Fruit fly (Drosophila melanogaster): ENCODE results near the gene pigeon.

Gene pigeon

DNA sequence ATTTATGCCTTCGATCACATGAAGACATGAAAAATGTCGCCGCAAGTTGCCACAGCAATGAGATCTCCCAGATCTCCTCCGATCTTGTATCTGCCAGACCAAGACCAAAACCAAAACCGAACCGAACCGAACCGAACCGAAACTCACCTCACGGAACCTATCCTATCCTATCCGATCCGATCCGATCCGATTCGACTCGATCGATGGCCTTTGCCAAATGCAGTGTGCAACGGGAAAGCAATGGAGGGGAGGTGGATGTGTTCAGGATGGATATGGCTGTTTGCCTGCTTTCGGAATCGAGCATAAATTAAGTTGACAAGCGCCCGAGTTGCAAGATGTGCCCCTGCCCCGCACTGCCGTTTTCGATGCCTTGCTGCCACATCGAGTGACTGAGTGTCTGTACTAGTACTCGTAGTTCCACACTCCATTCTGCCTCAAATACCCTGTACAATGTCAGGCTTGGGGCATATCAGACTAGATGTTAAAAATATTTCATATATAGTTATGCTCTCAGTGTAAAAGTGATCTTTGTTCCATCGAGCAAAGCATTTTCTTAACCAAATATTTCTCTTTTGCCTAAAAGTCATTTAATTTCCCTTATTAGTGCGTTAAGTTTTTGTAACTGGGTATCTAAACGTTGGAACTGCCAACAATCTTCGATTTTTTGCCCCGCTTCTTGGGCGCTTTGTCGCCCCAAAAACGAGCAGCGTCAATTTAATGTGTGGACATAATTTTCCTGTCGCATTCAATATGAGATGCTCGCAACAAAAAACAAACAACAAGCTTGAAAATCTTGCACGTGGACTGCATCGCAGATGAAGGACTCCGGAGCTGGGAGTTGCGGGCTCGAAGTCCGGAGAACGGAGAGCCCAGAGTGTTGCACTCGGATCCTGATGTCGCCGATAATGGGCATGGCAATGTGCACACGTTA lies 40.4 kb downstream of the pigeon start:
- TF ChIP-seq noc (tag; optimal IDR thresholded peaks at IDR 0.05), result no peak

DNA sequence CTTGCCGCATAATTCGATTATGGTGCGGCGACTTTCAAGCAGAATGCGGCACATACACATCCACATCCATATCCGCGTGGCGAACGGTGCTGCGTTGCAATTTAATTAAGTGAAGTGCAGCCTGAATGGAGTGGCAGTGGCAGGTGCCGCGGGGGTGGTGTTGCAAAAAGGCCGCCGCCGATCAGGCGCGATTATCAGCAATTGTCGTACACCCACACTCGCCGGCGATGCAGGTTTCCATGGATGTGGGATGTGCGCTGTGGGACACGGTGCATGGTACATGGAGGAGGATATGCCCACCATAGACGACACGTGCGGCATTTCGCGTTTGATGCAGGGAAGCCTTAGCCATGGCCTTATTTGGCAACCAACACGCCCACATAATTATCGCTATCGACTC lies 41.8 kb downstream of the pigeon start:
- no peak for TF ChIP-seq noc (tag; optimal IDR thresholded peaks at IDR 0.05)

DNA sequence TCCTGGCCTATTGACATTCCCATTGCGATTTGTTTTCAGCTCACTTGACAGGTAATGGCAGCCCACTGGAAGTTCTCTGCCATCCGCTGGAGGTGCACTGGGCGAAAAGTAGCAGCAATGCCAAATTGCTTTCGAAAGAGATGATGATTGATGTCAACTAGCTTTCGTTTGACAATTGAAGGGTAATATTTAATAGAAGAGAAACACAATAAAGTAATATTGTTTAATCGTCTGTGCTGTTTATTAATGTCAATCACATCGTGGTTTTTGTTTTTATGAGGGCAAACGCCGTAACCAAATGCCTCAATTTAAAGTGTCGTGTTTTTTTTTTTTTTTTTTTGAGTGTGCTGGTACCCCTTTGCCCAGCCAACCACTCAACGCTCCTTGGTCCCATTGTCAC lies 43.2 kb downstream of the pigeon start:
- TF ChIP-seq noc (tag; optimal IDR thresholded peaks at IDR 0.05), result no peak

DNA sequence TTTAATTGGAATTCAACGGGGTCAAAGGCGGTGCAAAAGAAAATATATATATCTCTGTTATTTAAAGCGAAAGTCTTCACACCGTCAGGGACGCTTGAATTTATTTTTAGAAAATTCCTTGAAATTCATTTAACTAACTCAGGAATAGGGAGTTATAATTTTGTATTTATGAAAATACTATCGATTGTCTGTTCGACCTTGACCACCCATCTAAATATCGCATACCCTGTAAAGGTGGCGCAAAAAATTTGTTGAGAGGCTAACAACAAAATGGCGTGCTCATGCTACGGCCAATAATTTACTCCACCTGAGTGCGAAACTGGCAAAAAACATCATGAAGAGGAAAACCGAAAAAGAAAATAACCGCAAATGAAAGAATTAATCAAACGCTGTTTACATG lies 44.7 kb downstream of the pigeon start:
- no peak for TF ChIP-seq noc (tag; optimal IDR thresholded peaks at IDR 0.05)

DNA sequence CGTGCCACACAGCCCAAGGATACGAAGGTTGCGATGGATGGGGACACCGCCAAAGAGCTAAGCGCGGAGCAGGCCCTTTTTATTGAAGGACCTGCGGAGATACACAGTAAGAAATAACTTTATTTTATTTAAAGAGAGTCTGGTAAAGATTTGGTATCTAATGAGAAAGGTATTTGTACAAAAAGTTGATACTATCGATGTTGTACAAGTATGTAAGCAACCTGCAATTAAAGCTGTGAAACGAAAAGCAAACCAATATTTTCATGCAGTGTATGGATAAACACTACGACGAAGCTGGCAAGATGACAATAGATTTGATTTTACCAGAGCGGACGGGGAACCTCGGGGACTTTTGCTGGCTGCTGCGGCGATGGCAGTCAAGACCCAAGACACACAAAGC lies 47.5 kb downstream of the pigeon start:
- TF ChIP-seq noc (tag; optimal IDR thresholded peaks at IDR 0.05), result no peak

DNA sequence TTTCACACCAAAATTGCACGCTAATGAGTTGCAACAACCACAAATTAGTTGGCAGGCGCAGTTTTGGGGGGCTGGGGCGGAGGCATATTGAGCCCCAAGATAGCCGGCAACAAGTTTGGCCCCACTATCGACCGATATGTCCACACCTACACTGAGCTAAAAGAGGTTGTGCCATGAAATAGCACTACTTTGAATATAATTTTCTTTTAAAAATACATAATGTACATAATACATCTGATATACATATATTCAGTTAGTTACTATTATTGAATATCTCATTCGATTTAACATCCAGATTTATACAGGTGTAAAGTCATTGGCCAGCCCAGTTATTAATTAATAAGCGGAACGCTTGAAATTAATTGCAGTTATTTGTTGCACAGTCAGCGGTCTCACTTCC lies 49.3 kb downstream of the pigeon start:
- no peak for TF ChIP-seq noc (tag; optimal IDR thresholded peaks at IDR 0.05)

DNA sequence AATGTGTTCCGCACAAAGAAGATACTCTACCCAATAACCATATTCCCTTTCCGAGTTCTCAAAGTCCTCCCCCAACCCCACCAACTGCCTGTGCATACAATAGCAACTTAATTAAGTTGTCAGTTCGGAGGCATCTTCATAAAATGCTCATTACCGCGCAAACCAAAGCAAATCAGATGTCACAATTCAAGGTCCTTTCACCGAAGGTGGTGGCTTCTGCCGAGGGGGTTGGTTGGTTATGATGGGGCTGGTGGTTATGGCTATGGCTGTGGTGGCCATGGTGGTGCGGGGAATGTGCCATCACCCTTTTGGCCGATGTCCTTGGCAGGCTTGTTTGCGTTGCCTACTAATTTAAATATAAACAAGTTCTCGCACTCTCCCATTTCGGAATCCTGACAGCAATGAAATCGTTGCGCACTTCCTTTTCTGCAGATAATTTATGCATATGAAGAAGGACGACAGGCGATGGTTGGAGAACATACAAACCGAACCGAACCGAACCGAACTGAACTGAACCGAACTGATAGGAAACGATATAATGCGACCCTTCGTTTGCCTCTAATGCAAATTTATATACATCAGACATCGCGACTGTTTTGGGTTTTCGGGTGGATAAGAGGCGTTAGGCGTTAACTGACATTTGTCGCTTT lies 49.9 kb downstream of the pigeon start:
- no peak for TF ChIP-seq noc (tag; optimal IDR thresholded peaks at IDR 0.05)

DNA sequence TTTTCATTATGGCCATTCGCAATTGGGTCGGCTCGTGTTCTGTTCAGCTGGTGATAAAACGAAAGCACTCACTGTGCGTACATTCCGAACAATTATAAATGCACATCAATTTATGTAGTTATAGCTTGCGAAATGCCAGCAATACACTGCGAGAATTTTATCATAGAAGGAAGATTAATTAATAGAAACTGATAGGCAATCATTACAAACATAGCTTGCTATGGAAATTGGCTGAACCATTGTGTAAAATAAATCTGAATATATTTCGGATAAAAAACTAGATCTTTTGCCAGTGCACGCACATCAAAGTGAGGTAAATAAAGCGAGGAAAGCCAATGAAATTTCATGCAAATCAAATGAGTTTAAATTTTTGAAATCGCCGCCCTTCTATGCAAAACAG lies 52.8 kb downstream of the pigeon start:
- no peak for TF ChIP-seq noc (tag; optimal IDR thresholded peaks at IDR 0.05)

All from whole organism, larva.